Fruit fly (Drosophila melanogaster): Measurements from ENCODE around the gene CG17328.

The CG17328 gene

dm6 chr2L:16269232-16270134 lies 30.3 kb upstream of the CG17328 start (continued):
- no peak for TF ChIP-seq CG1024 (GFP tag; IDR thresholded peaks at IDR 0.05)
- TF ChIP-seq CG14710 (tag; optimal IDR thresholded peaks at IDR 0.05) = peak; percentile 25
- TF ChIP-seq zen (tag; optimal IDR thresholded peaks at IDR 0.05) = no peak
- TF ChIP-seq CG8478 (optimal IDR thresholded peaks at IDR 0.05) = no peak
- TF ChIP-seq Chrac-16 (GFP tag; optimal IDR thresholded peaks at IDR 0.05) = no peak
- TF ChIP-seq sob (GFP tag; IDR thresholded peaks at IDR 0.05) = no peak
- no peak for TF ChIP-seq Hmx (GFP tag; optimal IDR thresholded peaks at IDR 0.05)
- TF ChIP-seq Opbp (GFP tag; IDR thresholded peaks at IDR 0.05; ENCODE audit: partially characterized antibody) = no peak
- TF ChIP-seq z (GFP tag; IDR thresholded peaks at IDR 0.05) = no peak
- no peak for TF ChIP-seq CG43689 (GFP tag; IDR thresholded peaks at IDR 0.05)
- TF ChIP-seq vnd (GFP tag; IDR thresholded peaks at IDR 0.05; ENCODE audit: partially characterized antibody) = no peak
- TF ChIP-seq bab2 (GFP tag; optimal IDR thresholded peaks at IDR 0.05) = no peak
- TF ChIP-seq CG7271 (tag; optimal IDR thresholded peaks at IDR 0.05) = peak; percentile 43
- peak; percentile 69 for TF ChIP-seq CG3407 (GFP tag; optimal IDR thresholded peaks at IDR 0.05)
- peak; percentile 69 for TF ChIP-seq Elba2 (GFP tag; optimal IDR thresholded peaks at IDR 0.05)
- peak; percentile 17 for TF ChIP-seq ac (GFP tag; optimal IDR thresholded peaks at IDR 0.05)
- peak; percentile 67 for TF ChIP-seq cg (GFP tag; optimal IDR thresholded peaks at IDR 0.05)
- no peak for TF ChIP-seq hb (GFP tag; IDR thresholded peaks at IDR 0.05; ENCODE audit: partially characterized antibody)
- no peak for TF ChIP-seq CG30431 (GFP tag; optimal IDR thresholded peaks at IDR 0.05)
- peak; percentile 90 for TF ChIP-seq kah (GFP tag; optimal IDR thresholded peaks at IDR 0.05)
- no peak for TF ChIP-seq gt (GFP tag; IDR thresholded peaks at IDR 0.05)
- no peak for TF ChIP-seq esg (GFP tag; conservative IDR thresholded peaks at IDR 0.05)
- TF ChIP-seq Usf (GFP tag; optimal IDR thresholded peaks at IDR 0.05) = no peak
- TF ChIP-seq CG6689 (GFP tag; IDR thresholded peaks at IDR 0.05) = no peak
- no peak for TF ChIP-seq sr (GFP tag; IDR thresholded peaks at IDR 0.05)
- TF ChIP-seq CG16863 (GFP tag; optimal IDR thresholded peaks at IDR 0.05) = peak; percentile 28
- TF ChIP-seq Scr (GFP tag; IDR thresholded peaks at IDR 0.05; ENCODE audit: partially characterized antibody) = no peak
- TF ChIP-seq CG1832 (GFP tag; optimal IDR thresholded peaks at IDR 0.05) = peak; percentile 79
- TF ChIP-seq nmo (GFP tag; optimal IDR thresholded peaks at IDR 0.05) = no peak
- TF ChIP-seq Sox100B (GFP tag; optimal IDR thresholded peaks at IDR 0.05) = peak; percentile 81
- peak; percentile 45 for TF ChIP-seq ftz-f1 (GFP tag; optimal IDR thresholded peaks at IDR 0.05)
- TF ChIP-seq CG3995 (GFP tag; optimal IDR thresholded peaks at IDR 0.05) = no peak
- no peak for TF ChIP-seq ttk (GFP tag; IDR thresholded peaks at IDR 0.05)
- TF ChIP-seq bcd (GFP tag; optimal IDR thresholded peaks at IDR 0.05) = peak; percentile 56
- TF ChIP-seq CG34422 (GFP tag; IDR thresholded peaks at IDR 0.05) = no peak
- TF ChIP-seq CG31388 (GFP tag; optimal IDR thresholded peaks at IDR 0.05) = no peak
- peak; percentile 87 for TF ChIP-seq onecut (GFP tag; IDR thresholded peaks at IDR 0.05)
- TF ChIP-seq toy (GFP tag; IDR thresholded peaks at IDR 0.05) = no peak
- TF ChIP-seq CG2678 (tag; optimal IDR thresholded peaks at IDR 0.05) = peak; percentile 66
- peak; percentile 72 for TF ChIP-seq Fer2 (tag; optimal IDR thresholded peaks at IDR 0.05)
- no peak for TF ChIP-seq CG9215 (GFP tag; IDR thresholded peaks at IDR 0.05)
- TF ChIP-seq CG4617 (GFP tag; optimal IDR thresholded peaks at IDR 0.05; ENCODE audit: borderline replicate concordance) = no peak
- TF ChIP-seq Mes4 (GFP tag; optimal IDR thresholded peaks at IDR 0.05) = peak; percentile 59
- no peak for TF ChIP-seq CoRest (tag; optimal IDR thresholded peaks at IDR 0.05)
- peak; percentile 98 for TF ChIP-seq CG5180 (GFP tag; optimal IDR thresholded peaks at IDR 0.05)
- peak; percentile 72 for TF ChIP-seq gro (GFP tag; optimal IDR thresholded peaks at IDR 0.05)
- no peak for TF ChIP-seq CG9932 (GFP tag; IDR thresholded peaks at IDR 0.05)
- TF ChIP-seq ap (GFP tag; IDR thresholded peaks at IDR 0.05) = no peak
- TF ChIP-seq zen2 (GFP tag; IDR thresholded peaks at IDR 0.05; ENCODE audit: partially characterized antibody) = no peak

All from whole organism, embryonic.